Worm (Caenorhabditis elegans): ENCODE data around the gene C50E10.2.

DNA sequence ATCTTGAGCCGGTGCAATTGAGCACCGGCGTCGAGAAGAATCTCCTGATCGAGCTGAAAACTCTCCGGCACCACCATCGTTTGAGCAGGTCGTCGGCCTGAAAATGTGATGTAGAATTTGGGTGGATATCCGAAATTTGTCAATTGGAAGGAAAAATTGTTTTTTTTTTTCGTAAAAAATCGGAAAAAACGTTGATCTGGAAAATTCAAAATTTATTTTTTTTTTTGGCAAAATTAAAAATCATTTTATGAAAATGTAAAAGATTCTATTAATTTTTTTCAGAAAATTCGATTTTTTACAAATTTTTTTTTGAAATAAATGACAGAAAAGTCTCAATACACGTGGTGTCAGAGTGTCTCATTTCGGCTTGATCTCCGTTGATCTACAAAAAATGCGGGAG lies 43.4 kb downstream of the C50E10.2 start, which contains the start of gene tric-1B.1:
- TF ChIP-seq ama-1 (optimal IDR thresholded peaks at IDR 0.05) (no peak), aly-1 (tag; optimal IDR thresholded peaks at IDR 0.05) (no peak), F13C5.2 (tag; optimal IDR thresholded peaks at IDR 0.05) (no peak), ets-7 (tag; optimal IDR thresholded peaks at IDR 0.05) (no peak), tbx-37 (GFP tag; conservative IDR thresholded peaks at IDR 0.05) (no peak), tbx-11 (GFP tag; IDR thresholded peaks at IDR 0.05) (no peak), hnd-1 (tag; optimal IDR thresholded peaks at IDR 0.05) (no peak), ceh-36 (tag; optimal IDR thresholded peaks at IDR 0.05) (no peak), scrt-1 (GFP tag; IDR thresholded peaks at IDR 0.05) (no peak), B0310.2 (tag; optimal IDR thresholded peaks at IDR 0.05) (no peak), sea-1 (GFP tag; conservative IDR thresholded peaks at IDR 0.05) (no peak), flt-1 (GFP tag; IDR thresholded peaks at IDR 0.05) (no peak)
